Fruit fly (Drosophila melanogaster) whole organism, embryonic: ENCODE measurements around the gene CG7275.
A peak's percentile ranks its signal among the peaks of the same experiment; 100 is the strongest.

Experiments
- CG10267 ChIP-seq: fragments of 200-800 bp; sonication (Bioruptor generic); optimal IDR thresholded peaks from 2 replicates; lab custom pipeline; 2018; ENCODE audit warnings: missing biosample characterization, mild to moderate bottlenecking, missing genetic modification characterization, moderate library complexity
- CG10654 ChIP-seq: fragments of 200-800 bp; sonication (Bioruptor generic); optimal IDR thresholded peaks from 2 replicates; lab custom pipeline; 2016; ENCODE audit warnings: missing biosample characterization, missing genetic modification characterization
- CG11247 ChIP-seq: fragments of 200-800 bp; sonication (Bioruptor generic); IDR thresholded peaks from 2 replicates; pipeline ENCODE4 v1.3.6; 2022; ENCODE audit warnings: missing biosample characterization, missing genetic modification characterization
- CG11456 ChIP-seq: fragments of 200-800 bp; sonication (Bioruptor generic); IDR thresholded peaks from 3 replicates; pipeline ENCODE4 v1.3.6; 2022; ENCODE audit warnings: missing biosample characterization, missing genetic modification characterization
- CG11504 ChIP-seq: fragments of 200-800 bp; sonication (Bioruptor generic); optimal IDR thresholded peaks from 3 replicates; lab custom pipeline; 2019; ENCODE audit warnings: missing biosample characterization, mild to moderate bottlenecking, missing genetic modification characterization, moderate library complexity
- CG11696 ChIP-seq: fragments of 200-800 bp; sonication (Bioruptor generic); IDR thresholded peaks from 2 replicates; pipeline ENCODE4 v1.3.6; 2022; ENCODE audit warnings: missing biosample characterization, missing genetic modification characterization
- CG13123 ChIP-seq: fragments of 200-800 bp; sonication (Bioruptor generic); optimal IDR thresholded peaks from 2 replicates; lab custom pipeline; 2016; ENCODE audit warnings: missing biosample characterization, missing genetic modification characterization
- CG14710 ChIP-seq: fragments of 200-800 bp; sonication (Bioruptor generic); optimal IDR thresholded peaks from 3 replicates; lab custom pipeline; 2019; ENCODE audit warnings: missing biosample characterization, mild to moderate bottlenecking, missing genetic modification characterization, moderate library complexity
- CG1603 ChIP-seq: fragments of 200-800 bp; sonication (Bioruptor generic); optimal IDR thresholded peaks from 2 replicates; lab custom pipeline; 2019; ENCODE audit warnings: missing biosample characterization, mild to moderate bottlenecking, missing genetic modification characterization, moderate library complexity
- CG18262 ChIP-seq: fragments of 200-800 bp; optimal IDR thresholded peaks from 3 replicates; lab custom pipeline; 2019; ENCODE audit warnings: missing biosample characterization, mild to moderate bottlenecking, missing genetic modification characterization, moderate library complexity
- CG18599 ChIP-seq: fragments of 200-800 bp; sonication (Bioruptor generic); optimal IDR thresholded peaks from 3 replicates; lab custom pipeline; 2017; ENCODE audit warnings: missing biosample characterization, missing genetic modification characterization, mild to moderate bottlenecking, moderate library complexity, missing genetic modification reagents
- CG34224 ChIP-seq: fragments of 200-800 bp; sonication (Bioruptor generic); IDR thresholded peaks from 3 replicates; pipeline ENCODE4 v1.3.6; 2022; ENCODE audit warnings: missing biosample characterization, missing genetic modification characterization; ENCODE audit not compliant: partially characterized antibody
- CG3838 ChIP-seq: fragments of 200-800 bp; sonication (Bioruptor generic); optimal IDR thresholded peaks from 3 replicates; lab custom pipeline; 2016; ENCODE audit warnings: missing biosample characterization, missing genetic modification characterization
- CG4282 ChIP-seq: fragments of 200-800 bp; sonication (Bioruptor generic); optimal IDR thresholded peaks from 2 replicates; lab custom pipeline; 2016; ENCODE audit warnings: missing biosample characterization, missing genetic modification characterization
- CG4328 ChIP-seq: fragments of 200-800 bp; sonication (Bioruptor generic); optimal IDR thresholded peaks from 3 replicates; lab custom pipeline; 2017; ENCODE audit warnings: missing biosample characterization, missing genetic modification reagents, missing genetic modification characterization
- CG4730 ChIP-seq: fragments of 200-800 bp; sonication (Bioruptor generic); IDR thresholded peaks from 2 replicates; pipeline ENCODE4 v1.3.6; 2022; ENCODE audit warnings: missing biosample characterization, missing genetic modification characterization
- CG6813 ChIP-seq: fragments of 200-800 bp; sonication (Bioruptor generic); optimal IDR thresholded peaks from 2 replicates; lab custom pipeline; 2017; ENCODE audit warnings: missing biosample characterization, missing genetic modification characterization, mild to moderate bottlenecking, moderate library complexity, missing genetic modification reagents
- CG7839 ChIP-seq: fragments of 200-800 bp; sonication (Bioruptor generic); optimal IDR thresholded peaks from 3 replicates; lab custom pipeline; 2018; ENCODE audit warnings: missing biosample characterization, mild to moderate bottlenecking, missing genetic modification characterization, moderate library complexity
- CoRest ChIP-seq: fragments of 200-800 bp; sonication (Bioruptor generic); optimal IDR thresholded peaks from 3 replicates; lab custom pipeline; 2018; ENCODE audit warnings: missing biosample characterization, mild to moderate bottlenecking, missing genetic modification characterization, moderate library complexity
- Dfd ChIP-seq, 2 experiments: fragments of >200 bp; optimal IDR thresholded peaks; 2 replicates each; lab custom pipeline; 2017; ENCODE audit warnings: missing biosample characterization in 2 of 2, missing genetic modification characterization in 2 of 2
- Ets65A ChIP-seq: fragments of 200-800 bp; sonication (Bioruptor generic); peaks from one replicate; lab custom pipeline; 2016; ENCODE audit warnings: missing biosample characterization, missing genetic modification characterization
- Hmr ChIP-seq: fragments of 200-800 bp; sonication (Bioruptor generic); optimal IDR thresholded peaks from 3 replicates; lab custom pipeline; 2017; ENCODE audit warnings: mild to moderate bottlenecking, missing biosample characterization, missing genetic modification reagents, missing genetic modification characterization
- Hr39 ChIP-seq: fragments of >200 bp; optimal IDR thresholded peaks from 2 replicates; lab custom pipeline; 2017
- MESR4 ChIP-seq: fragments of 200-800 bp; sonication (Bioruptor generic); optimal IDR thresholded peaks from 2 replicates; lab custom pipeline; 2018; ENCODE audit warnings: missing biosample characterization, mild to moderate bottlenecking, missing genetic modification characterization, moderate library complexity
- Max ChIP-seq: fragments of 200-800 bp; sonication (Bioruptor generic); optimal IDR thresholded peaks from 2 replicates; lab custom pipeline; 2016; ENCODE audit warnings: missing biosample characterization, mild to moderate bottlenecking, missing genetic modification characterization
- NfI ChIP-seq: fragments of 200-800 bp; sonication (Bioruptor generic); optimal IDR thresholded peaks from 3 replicates; lab custom pipeline; 2018; ENCODE audit warnings: missing biosample characterization, mild to moderate bottlenecking, missing genetic modification characterization, moderate library complexity
- Rx ChIP-seq: fragments of 200-800 bp; sonication (Bioruptor generic); IDR thresholded peaks from 2 replicates; pipeline ENCODE4 v1.3.6; 2022; ENCODE audit warnings: missing biosample characterization, missing genetic modification characterization
- Stat92E ChIP-seq, 3 experiments: fragments of >200 bp in 2 of 3; fragments of 200-800 bp in 1 of 3; sonication (Bioruptor generic) in 1 of 3; optimal IDR thresholded peaks; 2 replicates each; lab custom pipeline; 2017 to 2019; ENCODE audit warnings: missing biosample characterization in 3 of 3, missing genetic modification characterization in 3 of 3, mild to moderate bottlenecking in 1 of 3, moderate library complexity in 1 of 3
- Trl ChIP-seq, 3 experiments: fragments of >200 bp in 2 of 3; fragments of 200-800 bp in 1 of 3; sonication (Bioruptor generic) in 1 of 3; optimal IDR thresholded peaks; 2 replicates in 1 of 3; 3 replicates in 2 of 3; lab custom pipeline; 2016 to 2017; ENCODE audit warnings: missing biosample characterization in 1 of 3, missing genetic modification characterization in 1 of 3
- ab ChIP-seq: fragments of 200-800 bp; sonication (Bioruptor generic); optimal IDR thresholded peaks from 2 replicates; lab custom pipeline; 2016; ENCODE audit warnings: missing biosample characterization, missing genetic modification characterization
- abd-A ChIP-seq: fragments of 200-800 bp; sonication (Bioruptor generic); optimal IDR thresholded peaks from 3 replicates; lab custom pipeline; 2019; ENCODE audit warnings: missing biosample characterization, mild to moderate bottlenecking, missing genetic modification characterization, moderate library complexity
- al ChIP-seq: fragments of 200-800 bp; sonication (Bioruptor generic); IDR thresholded peaks from 2 replicates; pipeline ENCODE4 v1.3.6; 2022; ENCODE audit warnings: missing biosample characterization, missing genetic modification characterization
- ap ChIP-seq: fragments of 200-800 bp; sonication (Bioruptor generic); IDR thresholded peaks from 2 replicates; pipeline ENCODE4 v1.3.6; 2022; ENCODE audit warnings: missing biosample characterization, missing genetic modification characterization
- ash1 ChIP-seq: fragments of 200-800 bp; sonication (Bioruptor generic); optimal IDR thresholded peaks from 2 replicates; lab custom pipeline; 2018; ENCODE audit warnings: missing biosample characterization, mild to moderate bottlenecking, missing genetic modification characterization
- bbx ChIP-seq: fragments of 200-800 bp; sonication (Bioruptor generic); IDR thresholded peaks from 2 replicates; pipeline ENCODE4 v1.3.6; 2022; ENCODE audit warnings: missing biosample characterization, missing genetic modification characterization; ENCODE audit not compliant: partially characterized antibody
- da ChIP-seq: fragments of 200-800 bp; sonication (Bioruptor generic); optimal IDR thresholded peaks from 2 replicates; lab custom pipeline; 2016; ENCODE audit warnings: missing biosample characterization, missing genetic modification characterization
- emc ChIP-seq: fragments of 200-800 bp; sonication (Bioruptor generic); optimal IDR thresholded peaks from 2 replicates; lab custom pipeline; 2016; ENCODE audit warnings: missing biosample characterization, missing genetic modification characterization
- hb ChIP-seq: fragments of 200-800 bp; sonication (Bioruptor generic); IDR thresholded peaks from 3 replicates; pipeline ENCODE4 v1.3.6; 2022; ENCODE audit warnings: missing biosample characterization, missing genetic modification characterization; ENCODE audit not compliant: partially characterized antibody
- lbe ChIP-seq: fragments of 200-800 bp; sonication (Bioruptor generic); optimal IDR thresholded peaks from 2 replicates; lab custom pipeline; 2016; ENCODE audit warnings: missing biosample characterization, mild to moderate bottlenecking, missing genetic modification characterization
- lmd ChIP-seq: fragments of 200-800 bp; sonication (Bioruptor generic); IDR thresholded peaks from 2 replicates; pipeline ENCODE4 v1.3.6; 2022; ENCODE audit warnings: missing biosample characterization, missing genetic modification characterization
- maf-S ChIP-seq: fragments of 200-800 bp; sonication (Bioruptor generic); optimal IDR thresholded peaks from 2 replicates; lab custom pipeline; 2016; ENCODE audit warnings: missing biosample characterization, missing genetic modification characterization
- mirr ChIP-seq: fragments of 200-800 bp; sonication (Bioruptor generic); optimal IDR thresholded peaks from 3 replicates; lab custom pipeline; 2018; ENCODE audit warnings: missing biosample characterization, mild to moderate bottlenecking, missing genetic modification characterization
- oc ChIP-seq: fragments of 200-800 bp; sonication (Bioruptor generic); optimal IDR thresholded peaks from 2 replicates; lab custom pipeline; 2018; ENCODE audit warnings: missing biosample characterization, mild to moderate bottlenecking, missing genetic modification characterization, moderate library complexity
- pho ChIP-seq: fragments of 200-800 bp; sonication (Bioruptor generic); optimal IDR thresholded peaks from 2 replicates; lab custom pipeline; 2016; ENCODE audit warnings: missing biosample characterization, missing genetic modification characterization
- pros ChIP-seq: fragments of 200-800 bp; sonication (Bioruptor generic); optimal IDR thresholded peaks from 3 replicates; lab custom pipeline; 2019; ENCODE audit warnings: missing biosample characterization, mild to moderate bottlenecking, missing genetic modification characterization, moderate library complexity
- tap ChIP-seq: fragments of 200-800 bp; optimal IDR thresholded peaks from 3 replicates; lab custom pipeline; 2019; ENCODE audit warnings: missing biosample characterization, mild to moderate bottlenecking, missing genetic modification characterization, moderate library complexity
- tio ChIP-seq: fragments of 200-800 bp; sonication (Bioruptor generic); optimal IDR thresholded peaks from 2 replicates; lab custom pipeline; 2017; ENCODE audit warnings: missing biosample characterization, missing genetic modification characterization, inconsistent platforms
- tna ChIP-seq: fragments of 200-800 bp; sonication (Bioruptor generic); IDR thresholded peaks from 2 replicates; pipeline ENCODE4 v1.3.6; 2022; ENCODE audit warnings: missing biosample characterization, missing genetic modification characterization; ENCODE audit not compliant: partially characterized antibody
- toy ChIP-seq: fragments of 200-800 bp; sonication (Bioruptor generic); IDR thresholded peaks from 2 replicates; pipeline ENCODE4 v1.3.6; 2022; ENCODE audit warnings: missing biosample characterization, missing genetic modification characterization

The CG7275 gene

dm6 chr3L:15532368-15533030, 33.7 kb downstream of the CG7275 start (continued):
- TF ChIP-seq al (GFP tag; lab: Robert Waterston, UW) (peak; percentile 35; the same call in 1 of the 2 replicates), ap (GFP tag; lab: Robert Waterston, UW) (no peak), tio (peak; percentile 46), maf-S (no peak), NfI (GFP tag; lab: Kevin White, UChicago) (no peak), Stat92E (GFP tag; optimal IDR thresholded peaks at IDR 0.05; lab: Kevin White, UChicago) (no peak), Trl (optimal IDR thresholded peaks at IDR 0.05; lab: Kevin White, UChicago) (peak; percentile 60 to 70), Trl (GFP tag; optimal IDR thresholded peaks at IDR 0.05; lab: Kevin White, UChicago) (peak; percentile 56), Ets65A (no peak), Max (GFP tag; lab: Kevin White, UChicago) (peak; percentile 27), Rx (GFP tag; lab: Robert Waterston, UW) (peak; percentile 46), CG10267 (tag; lab: Kevin White, UChicago) (peak; percentile 46), CG1603 (tag; lab: Kevin White, UChicago) (no peak), bbx (GFP tag; lab: Robert Waterston, UW) (no peak), tap (tag; lab: Kevin White, UChicago) (no peak), CG11696 (GFP tag; lab: Robert Waterston, UW) (no peak), oc (peak; percentile 16), Hr39 (no peak), pros (peak; percentile 61), lmd (GFP tag; lab: Robert Waterston, UW) (peak; percentile 58), hb (no peak), ab (no peak), CG11456 (GFP tag; lab: Robert Waterston, UW) (0 out of 3 replicates have a peak, but pooled peaks have one; percentile 43), CG4282 (GFP tag; lab: Kevin White, UChicago) (no peak), MESR4 (GFP tag; lab: Kevin White, UChicago) (no peak), emc (GFP tag; lab: Kevin White, UChicago) (no peak), ash1 (GFP tag; lab: Kevin White, UChicago) (no peak), pho (GFP tag; lab: Kevin White, UChicago) (no peak), CG11504 (tag; lab: Kevin White, UChicago) (peak; percentile 76), CG6813 (GFP tag; lab: Kevin White, UChicago) (no peak), CG34224 (no peak), da (GFP tag; lab: Kevin White, UChicago) (no peak), CG11247 (0 out of 2 replicates have a peak, but pooled peaks have one; percentile 18), abd-A (peak; percentile 10), CG18262 (tag; lab: Kevin White, UChicago) (peak; percentile 79), CG13123 (no peak), CG4328 (no peak), Dfd (GFP tag; optimal IDR thresholded peaks at IDR 0.05; lab: Kevin White, UChicago) (no peak), CG3838 (no peak), CG14710 (peak; percentile 74), tna (GFP tag; lab: Robert Waterston, UW) (no peak), CG7839 (tag; lab: Kevin White, UChicago) (peak; percentile 38), lbe (GFP tag; lab: Kevin White, UChicago) (peak; percentile 74), Hmr (GFP tag; lab: Kevin White, UChicago) (no peak), CoRest (tag; lab: Kevin White, UChicago) (peak; percentile 17), CG18599 (GFP tag; lab: Kevin White, UChicago) (peak; percentile 53), CG10654 (GFP tag; lab: Kevin White, UChicago) (peak; percentile 15), toy (no peak), mirr (GFP tag; lab: Kevin White, UChicago) (peak; percentile 15), CG4730 (GFP tag; lab: Robert Waterston, UW) (0 out of 2 replicates have a peak, but pooled peaks have one; percentile 31)
